Worm (Caenorhabditis elegans) whole organism, L2 larva: Measurements from ENCODE around the gene T23F6.3.

Experiments used
- C34F6.9 ChIP-seq: fragments of 150-350 bp; optimal IDR thresholded peaks from 2 replicates; lab custom pipeline; 2014; ENCODE audit warnings: missing biosample characterization, missing genetic modification characterization
- R02D3.7 ChIP-seq: fragments of 150-350 bp; optimal IDR thresholded peaks from 2 replicates; lab custom pipeline; 2014; ENCODE audit warnings: missing biosample characterization, missing genetic modification characterization
- Y55F3AM.14 ChIP-seq: fragments of 200-800 bp; sonication (Bioruptor generic); optimal IDR thresholded peaks from 2 replicates; lab custom pipeline; 2018; ENCODE audit warnings: mild to moderate bottlenecking, missing genetic modification characterization, missing compliant biosample characterization
- ZK546.5 ChIP-seq: sonication (generic microtip); optimal IDR thresholded peaks from 2 replicates; lab custom pipeline; 2017; ENCODE audit warnings: missing biosample characterization, missing genetic modification characterization
- aly-2 ChIP-seq: fragments of 150-350 bp; optimal IDR thresholded peaks from 2 replicates; lab custom pipeline; 2014; ENCODE audit warnings: missing biosample characterization, missing genetic modification characterization
- ama-1 ChIP-seq: fragments of 150-350 bp; optimal IDR thresholded peaks from 2 replicates; lab custom pipeline; 2018; ENCODE audit warnings: inconsistent platforms
- blmp-1 ChIP-seq: sonication (generic microtip); optimal IDR thresholded peaks from 2 replicates; lab custom pipeline; 2017; ENCODE audit warnings: missing genetic modification characterization, mild to moderate bottlenecking, missing compliant biosample characterization, antibody characterized with exemption, moderate library complexity; ENCODE audit not compliant: insufficient read depth
- ceh-16 ChIP-seq: fragments of 150-350 bp; optimal IDR thresholded peaks from 2 replicates; lab custom pipeline; 2014; ENCODE audit warnings: missing biosample characterization, missing genetic modification characterization
- ceh-82 ChIP-seq: fragments of 150-350 bp; optimal IDR thresholded peaks from 2 replicates; lab custom pipeline; 2014; ENCODE audit warnings: missing biosample characterization, missing genetic modification characterization
- crh-2 ChIP-seq: sonication (generic microtip); optimal IDR thresholded peaks from 2 replicates; lab custom pipeline; 2017; ENCODE audit warnings: missing biosample characterization, missing genetic modification characterization
- egl-27 ChIP-seq: sonication (generic microtip); optimal IDR thresholded peaks from 3 replicates; lab custom pipeline; 2017; ENCODE audit warnings: missing biosample characterization, missing genetic modification reagents, missing genetic modification characterization
- elt-1 ChIP-seq: fragments of 150-350 bp; optimal IDR thresholded peaks from 2 replicates; lab custom pipeline; 2014; ENCODE audit warnings: missing biosample characterization, missing genetic modification characterization
- elt-3 ChIP-seq: sonication (generic microtip); optimal IDR thresholded peaks from 2 replicates; lab custom pipeline; 2017; ENCODE audit warnings: missing biosample characterization, missing genetic modification characterization
- fos-1 ChIP-seq: fragments of 150-350 bp; optimal IDR thresholded peaks from 2 replicates; lab custom pipeline; 2014; ENCODE audit warnings: missing biosample characterization, missing genetic modification characterization
- gmeb-1 ChIP-seq: fragments of 150-350 bp; optimal IDR thresholded peaks from 2 replicates; lab custom pipeline; 2014; ENCODE audit warnings: missing biosample characterization, missing genetic modification characterization
- lin-13 ChIP-seq: fragments of 150-350 bp; optimal IDR thresholded peaks from 2 replicates; lab custom pipeline; 2014; ENCODE audit warnings: missing biosample characterization, missing genetic modification reagents, missing genetic modification characterization
- lsy-2 ChIP-seq, 2 experiments: fragments of 150-350 bp in 1 of 2; sonication (generic microtip) in 1 of 2; optimal IDR thresholded peaks; 2 replicates each; lab custom pipeline; 2014 to 2017; ENCODE audit warnings: missing biosample characterization in 2 of 2, missing genetic modification characterization in 2 of 2
- mab-5 ChIP-seq: fragments of 150-350 bp; optimal IDR thresholded peaks from 2 replicates; lab custom pipeline; 2014; ENCODE audit warnings: missing biosample characterization, missing genetic modification characterization
- mdl-1 ChIP-seq, 2 experiments: fragments of 150-350 bp in 1 of 2; sonication (generic microtip) in 1 of 2; optimal IDR thresholded peaks; 2 replicates each; lab custom pipeline; 2017; ENCODE audit warnings: missing biosample characterization in 2 of 2, missing genetic modification characterization in 2 of 2
- nhr-10 ChIP-seq: sonication (generic microtip); optimal IDR thresholded peaks from 2 replicates; lab custom pipeline; 2017; ENCODE audit warnings: missing biosample characterization, missing genetic modification characterization
- nhr-11 ChIP-seq: fragments of 150-350 bp; optimal IDR thresholded peaks from 2 replicates; lab custom pipeline; 2014; ENCODE audit warnings: missing biosample characterization, missing genetic modification characterization
- nhr-12 ChIP-seq: fragments of 150-350 bp; optimal IDR thresholded peaks from 2 replicates; lab custom pipeline; 2014; ENCODE audit warnings: missing biosample characterization, missing genetic modification characterization
- nhr-129 ChIP-seq: fragments of 150-350 bp; optimal IDR thresholded peaks from 2 replicates; lab custom pipeline; 2014; ENCODE audit warnings: missing biosample characterization, missing genetic modification characterization
- nhr-21 ChIP-seq: fragments of 150-350 bp; optimal IDR thresholded peaks from 2 replicates; lab custom pipeline; 2014; ENCODE audit warnings: missing biosample characterization, missing genetic modification characterization
- nhr-6 ChIP-seq: fragments of 150-350 bp; optimal IDR thresholded peaks from 2 replicates; lab custom pipeline; 2014; ENCODE audit warnings: missing biosample characterization, missing genetic modification characterization
- nhr-77 ChIP-seq: fragments of 150-350 bp; optimal IDR thresholded peaks from 2 replicates; lab custom pipeline; 2014; ENCODE audit warnings: missing biosample characterization, missing genetic modification characterization
- sem-4 ChIP-seq: fragments of 150-350 bp; optimal IDR thresholded peaks from 2 replicates; lab custom pipeline; 2014; ENCODE audit warnings: missing biosample characterization, missing genetic modification reagents, missing genetic modification characterization
- sma-3 ChIP-seq: sonication (generic microtip); optimal IDR thresholded peaks from 2 replicates; lab custom pipeline; 2016; ENCODE audit warnings: missing genetic modification reagents, missing genetic modification characterization, missing compliant biosample characterization
- sma-9 ChIP-seq, 2 experiments: fragments of 150-350 bp in 1 of 2; sonication (generic microtip) in 1 of 2; optimal IDR thresholded peaks; 2 replicates each; lab custom pipeline; 2014 to 2016; ENCODE audit warnings: missing genetic modification characterization in 2 of 2, mild to moderate bottlenecking in 1 of 2, missing biosample characterization in 1 of 2, missing compliant biosample characterization in 1 of 2, missing genetic modification reagents in 1 of 2, moderate library complexity in 1 of 2
- snpc-4 ChIP-seq: fragments of 150-350 bp; optimal IDR thresholded peaks from 2 replicates; lab custom pipeline; 2014; ENCODE audit warnings: missing biosample characterization, missing genetic modification characterization
- unc-55 ChIP-seq: fragments of 150-350 bp; sonication (generic microtip); optimal IDR thresholded peaks from 3 replicates; lab custom pipeline; 2014; ENCODE audit warnings: missing biosample characterization, missing genetic modification reagents, missing genetic modification characterization
- unc-62 ChIP-seq: fragments of 150-350 bp; optimal IDR thresholded peaks from 2 replicates; lab custom pipeline; 2014; ENCODE audit warnings: missing biosample characterization, missing genetic modification reagents, missing genetic modification characterization
- zag-1 ChIP-seq: fragments of 150-350 bp; optimal IDR thresholded peaks from 2 replicates; lab custom pipeline; 2014; ENCODE audit warnings: missing biosample characterization, missing genetic modification characterization
- ztf-1 ChIP-seq: fragments of 200-800 bp; sonication (Bioruptor generic); conservative IDR thresholded peaks from 2 replicates; pipeline ENCODE4 v1.3.6; 2022; ENCODE audit warnings: missing genetic modification characterization, missing compliant biosample characterization
- ztf-11 ChIP-seq: sonication (generic microtip); optimal IDR thresholded peaks from 2 replicates; lab custom pipeline; 2017; ENCODE audit warnings: missing biosample characterization, missing genetic modification characterization
- ztf-4 ChIP-seq: fragments of 150-350 bp; optimal IDR thresholded peaks from 2 replicates; lab custom pipeline; 2014; ENCODE audit warnings: missing biosample characterization, missing genetic modification characterization

T23F6.3 gene

ce11 chrIV:12689709-12690142 lies 34.8 kb downstream of the T23F6.3 start:
- TF ChIP-seq gmeb-1 (tag; lab: Kevin White, UChicago) (no peak), zag-1 (tag; lab: Kevin White, UChicago) (no peak), snpc-4 (tag; lab: Kevin White, UChicago) (no peak), unc-62 (GFP tag; lab: Kevin White, UChicago) (no peak), sma-9 (GFP tag; optimal IDR thresholded peaks at IDR 0.05; lab: Kevin White, UChicago) (peak; percentile 33), sma-9 (tag; optimal IDR thresholded peaks at IDR 0.05; lab: Kevin White, UChicago) (no peak), nhr-129 (no peak), egl-27 (tag; lab: Kevin White, UChicago) (peak; percentile 7), sma-3 (no peak), R02D3.7 (tag; lab: Kevin White, UChicago) (no peak), sem-4 (no peak), crh-2 (peak; percentile 4), nhr-10 (tag; lab: Kevin White, UChicago) (no peak), ztf-11 (no peak), fos-1 (peak; percentile 94)

ce11 chrIV:12689292-12689691 lies 35.3 kb downstream of the T23F6.3 start:
- TF ChIP-seq sem-4 (no peak), mdl-1 (tag; optimal IDR thresholded peaks at IDR 0.05; lab: Kevin White, UChicago) (no peak), elt-3 (no peak), lsy-2 (tag; optimal IDR thresholded peaks at IDR 0.05; lab: Kevin White, UChicago) (no peak), aly-2 (no peak), ztf-11 (no peak), ZK546.5 (tag; lab: Kevin White, UChicago) (no peak), mab-5 (tag; lab: Kevin White, UChicago) (no peak), nhr-21 (tag; lab: Kevin White, UChicago) (no peak), Y55F3AM.14 (GFP tag; lab: Kevin White, UChicago) (no peak)

ce11 chrIV:12688370-12688769 lies 36.2 kb downstream of the T23F6.3 start, which contains the start of gene T23B5.3:
TSS of gene T23B5.3 (plus strand) at chrIV:12688670.
- TF ChIP-seq nhr-77 (tag; lab: Kevin White, UChicago), result no peak
- no peak for TF ChIP-seq blmp-1 (tag; lab: Kevin White, UChicago)
- TF ChIP-seq, all 48 proteins: peak for 0

- TF ChIP-seq zag-1 (tag; lab: Kevin White, UChicago), result no peak
- no peak for TF ChIP-seq fos-1
- TF ChIP-seq nhr-129, result no peak
- no peak for TF ChIP-seq snpc-4 (tag; lab: Kevin White, UChicago)
- TF ChIP-seq elt-1, result no peak
- no peak for TF ChIP-seq unc-55 (GFP tag; lab: Kevin White, UChicago)
- no peak for TF ChIP-seq mdl-1 (tag; optimal IDR thresholded peaks at IDR 0.05; lab: Kevin White, UChicago)
- TF ChIP-seq ztf-11, result no peak
- TF ChIP-seq lin-13 (GFP tag; lab: Kevin White, UChicago), result no peak
- TF ChIP-seq ztf-1 (GFP tag; lab: Robert Waterston, UW), result no peak
- no peak for TF ChIP-seq sem-4
- no peak for TF ChIP-seq nhr-11 (tag; lab: Kevin White, UChicago)
- no peak for TF ChIP-seq nhr-21 (tag; lab: Kevin White, UChicago)
- no peak for TF ChIP-seq C34F6.9 (tag; lab: Kevin White, UChicago)
- no peak for TF ChIP-seq ceh-16
- TF ChIP-seq, all 48 proteins: peak for 0
These were observed 38.7 kb downstream of the T23F6.3 start for ce11 chrIV:12685827-12686226.

ce11 chrIV:12684826-12685594 lies 39.5 kb downstream of the T23F6.3 start:
- TF ChIP-seq ztf-1 (GFP tag; lab: Robert Waterston, UW) (no peak), nhr-10 (tag; lab: Kevin White, UChicago) (no peak), C34F6.9 (tag; lab: Kevin White, UChicago) (no peak), lsy-2 (tag; optimal IDR thresholded peaks at IDR 0.05; lab: Kevin White, UChicago) (no peak), ama-1 (lab: Kevin White, UChicago) (no peak), R02D3.7 (tag; lab: Kevin White, UChicago) (no peak), nhr-21 (tag; lab: Kevin White, UChicago) (no peak), ceh-16 (no peak), zag-1 (tag; lab: Kevin White, UChicago) (no peak), nhr-129 (no peak), ceh-82 (tag; lab: Kevin White, UChicago) (no peak), snpc-4 (tag; lab: Kevin White, UChicago) (no peak), mab-5 (tag; lab: Kevin White, UChicago) (no peak), nhr-77 (tag; lab: Kevin White, UChicago) (no peak), nhr-6 (no peak), mdl-1 (tag; optimal IDR thresholded peaks at IDR 0.05; lab: Kevin White, UChicago) (no peak), ZK546.5 (tag; lab: Kevin White, UChicago) (no peak), nhr-12 (tag; lab: Kevin White, UChicago) (no peak), ztf-4 (no peak), elt-1 (no peak)
